Worm (Caenorhabditis elegans) whole organism, L2 larva: ENCODE data around the gene tofu-6.

Experiments used
- F13H6.1 ChIP-seq: sonication (generic microtip); optimal IDR thresholded peaks from 2 replicates; lab custom pipeline; 2016; ENCODE audit warnings: missing genetic modification characterization, missing compliant biosample characterization
- R02D3.7 ChIP-seq: fragments of 150-350 bp; optimal IDR thresholded peaks from 2 replicates; lab custom pipeline; 2014; ENCODE audit warnings: missing biosample characterization, missing genetic modification characterization
- ZK546.5 ChIP-seq: sonication (generic microtip); optimal IDR thresholded peaks from 2 replicates; lab custom pipeline; 2017; ENCODE audit warnings: missing biosample characterization, missing genetic modification characterization
- ama-1 ChIP-seq: fragments of 150-350 bp; optimal IDR thresholded peaks from 2 replicates; lab custom pipeline; 2018; ENCODE audit warnings: inconsistent platforms
- blmp-1 ChIP-seq: sonication (generic microtip); optimal IDR thresholded peaks from 2 replicates; lab custom pipeline; 2017; ENCODE audit warnings: missing genetic modification characterization, mild to moderate bottlenecking, missing compliant biosample characterization, antibody characterized with exemption, moderate library complexity; ENCODE audit not compliant: insufficient read depth
- egl-27 ChIP-seq: sonication (generic microtip); optimal IDR thresholded peaks from 3 replicates; lab custom pipeline; 2017; ENCODE audit warnings: missing biosample characterization, missing genetic modification reagents, missing genetic modification characterization
- fos-1 ChIP-seq: fragments of 150-350 bp; optimal IDR thresholded peaks from 2 replicates; lab custom pipeline; 2014; ENCODE audit warnings: missing biosample characterization, missing genetic modification characterization
- lsy-2 ChIP-seq, 2 experiments: fragments of 150-350 bp in 1 of 2; sonication (generic microtip) in 1 of 2; optimal IDR thresholded peaks; 2 replicates each; lab custom pipeline; 2014 to 2017; ENCODE audit warnings: missing biosample characterization in 2 of 2, missing genetic modification characterization in 2 of 2
- mab-5 ChIP-seq: fragments of 150-350 bp; optimal IDR thresholded peaks from 2 replicates; lab custom pipeline; 2014; ENCODE audit warnings: missing biosample characterization, missing genetic modification characterization
- mdl-1 ChIP-seq, 2 experiments: fragments of 150-350 bp in 1 of 2; sonication (generic microtip) in 1 of 2; optimal IDR thresholded peaks; 2 replicates each; lab custom pipeline; 2017; ENCODE audit warnings: missing biosample characterization in 2 of 2, missing genetic modification characterization in 2 of 2
- nhr-77 ChIP-seq: fragments of 150-350 bp; optimal IDR thresholded peaks from 2 replicates; lab custom pipeline; 2014; ENCODE audit warnings: missing biosample characterization, missing genetic modification characterization
- sem-4 ChIP-seq: fragments of 150-350 bp; optimal IDR thresholded peaks from 2 replicates; lab custom pipeline; 2014; ENCODE audit warnings: missing biosample characterization, missing genetic modification reagents, missing genetic modification characterization

ce11 chrII:5425633-5426032 lies 4.6 kb downstream of the tofu-6 start, which contains the start of gene F07F6.8:
- no peak for TF ChIP-seq lsy-2 (tag; optimal IDR thresholded peaks at IDR 0.05; lab: Kevin White, UChicago)
- TF ChIP-seq ama-1 (lab: Kevin White, UChicago) = no peak
- no peak for TF ChIP-seq nhr-77 (tag; lab: Kevin White, UChicago)
- no peak for TF ChIP-seq mab-5 (tag; lab: Kevin White, UChicago)
- no peak for TF ChIP-seq F13H6.1
- no peak for TF ChIP-seq R02D3.7 (tag; lab: Kevin White, UChicago)
- TF ChIP-seq blmp-1 (tag; lab: Kevin White, UChicago) = no peak
- no peak for TF ChIP-seq mdl-1 (tag; optimal IDR thresholded peaks at IDR 0.05; lab: Kevin White, UChicago)
- TF ChIP-seq ZK546.5 (tag; lab: Kevin White, UChicago) = no peak
- no peak for TF ChIP-seq sem-4 (tag; lab: Kevin White, UChicago)
- TF ChIP-seq fos-1 (tag; lab: Kevin White, UChicago) = no peak
- no peak for TF ChIP-seq egl-27 (tag; lab: Kevin White, UChicago)
